Fruit fly (Drosophila melanogaster): Measurements from ENCODE around the gene clumsy.

Gene clumsy

DNA sequence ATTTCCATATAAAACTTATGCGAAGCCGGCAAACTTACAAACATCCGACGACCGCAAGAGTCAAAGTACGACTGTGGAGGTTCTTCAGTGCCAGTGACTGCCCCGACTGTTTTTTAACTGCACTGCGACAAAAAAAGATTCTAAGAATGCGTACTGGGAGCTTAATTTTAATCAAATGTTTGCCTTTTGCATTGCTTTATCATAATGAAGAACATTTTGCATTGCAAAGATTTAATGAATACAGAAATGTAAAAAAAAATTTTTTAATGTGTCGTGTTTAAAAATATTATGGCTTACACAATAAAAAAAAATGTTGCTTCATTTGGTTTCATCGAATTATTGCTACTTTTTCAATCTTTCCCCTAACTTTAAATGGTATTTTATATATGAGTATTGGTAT, 9.1 kb upstream of the clumsy start (continued):
- TF ChIP-seq CG6163 (GFP tag; IDR thresholded peaks at IDR 0.05) = peak; percentile 67; the same call in 2 of the 3 replicates
- TF ChIP-seq Ets96B (tag; optimal IDR thresholded peaks at IDR 0.05) = no peak
- TF ChIP-seq esn (GFP tag; optimal IDR thresholded peaks at IDR 0.05) = no peak
- no peak for TF ChIP-seq Sox15 (GFP tag; optimal IDR thresholded peaks at IDR 0.05)
- TF ChIP-seq CG11762 (GFP tag; optimal IDR thresholded peaks at IDR 0.05; ENCODE audit: insufficient read depth) = peak; percentile 38
- TF ChIP-seq CG7368 (GFP tag; optimal IDR thresholded peaks at IDR 0.05) = no peak
- TF ChIP-seq CG8119 (GFP tag; IDR thresholded peaks at IDR 0.05) = 0 out of 3 replicates have a peak, but pooled peaks have one; percentile 43
- TF ChIP-seq ss (GFP tag; optimal IDR thresholded peaks at IDR 0.05) = no peak
- TF ChIP-seq dac (GFP tag; optimal IDR thresholded peaks at IDR 0.05) = no peak
- no peak for TF ChIP-seq Hr39 (GFP tag; optimal IDR thresholded peaks at IDR 0.05)
- no peak for TF ChIP-seq Eip93F (GFP tag; optimal IDR thresholded peaks at IDR 0.05)
- peak; percentile 49 for TF ChIP-seq CG15336 (GFP tag; IDR thresholded peaks at IDR 0.05)
- TF ChIP-seq cyc (GFP tag; optimal IDR thresholded peaks at IDR 0.05) = peak; percentile 10
- peak; percentile 48 for TF ChIP-seq net (GFP tag; optimal IDR thresholded peaks at IDR 0.05)
- no peak for TF ChIP-seq CG8319 (GFP tag; optimal IDR thresholded peaks at IDR 0.05)
- no peak for TF ChIP-seq Blimp-1 (GFP tag; optimal IDR thresholded peaks at IDR 0.05)
- peak; percentile 16 for TF ChIP-seq Met (GFP tag; optimal IDR thresholded peaks at IDR 0.05)
- no peak for TF ChIP-seq CG11902 (GFP tag; optimal IDR thresholded peaks at IDR 0.05)
- TF ChIP-seq CG6854 (GFP tag; optimal IDR thresholded peaks at IDR 0.05) = no peak
- peak; percentile 17 for TF ChIP-seq Sox102F (GFP tag; optimal IDR thresholded peaks at IDR 0.05)
- TF ChIP-seq eg (GFP tag; IDR thresholded peaks at IDR 0.05) = peak; percentile 61; the same call in 2 of the 3 replicates
- TF ChIP-seq acj6 (GFP tag; optimal IDR thresholded peaks at IDR 0.05) = peak; percentile 35
- peak; percentile 35 for TF ChIP-seq achi (GFP tag; optimal IDR thresholded peaks at IDR 0.05)
- peak; percentile 26 for TF ChIP-seq Sox14 (GFP tag; optimal IDR thresholded peaks at IDR 0.05)
- peak; percentile 17 for TF ChIP-seq CG10631 (GFP tag; optimal IDR thresholded peaks at IDR 0.05)
- no peak for TF ChIP-seq Gug (GFP tag; IDR thresholded peaks at IDR 0.05)
- no peak for TF ChIP-seq CG34406 (GFP tag; optimal IDR thresholded peaks at IDR 0.05)
- TF ChIP-seq OdsH (GFP tag; optimal IDR thresholded peaks at IDR 0.05) = peak; percentile 34
- no peak for TF ChIP-seq Hr38 (GFP tag; optimal IDR thresholded peaks at IDR 0.05)

DNA sequence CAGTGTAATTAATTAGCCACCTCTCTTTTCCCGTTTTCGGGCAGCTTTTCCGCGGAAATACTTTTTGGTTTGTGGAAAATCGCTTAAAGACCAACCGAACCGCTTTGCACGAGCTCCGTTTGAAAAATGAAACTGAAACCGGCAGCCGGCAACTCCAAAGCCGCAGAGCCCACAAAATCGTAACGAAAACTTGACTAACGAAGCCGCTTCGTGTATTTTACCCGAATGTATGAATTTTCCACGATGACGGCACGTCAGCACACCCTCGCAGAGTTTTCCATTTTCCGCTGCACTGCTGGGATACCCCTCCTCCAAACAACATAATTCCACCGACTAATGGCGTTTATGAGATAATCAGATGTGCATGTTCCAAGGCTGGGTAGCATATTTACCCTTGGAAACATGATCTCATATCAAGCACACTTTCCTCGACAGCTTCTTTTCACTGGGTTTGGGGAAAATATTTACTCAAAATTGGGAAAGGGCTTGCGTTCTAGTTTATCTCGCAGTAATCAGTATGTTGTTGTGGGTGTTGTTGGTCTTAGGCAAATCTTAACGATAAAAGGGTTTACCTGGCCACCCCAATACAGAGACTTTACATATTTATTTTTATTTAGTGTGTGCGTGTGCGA, 7.5 kb upstream of the clumsy start, which contains the start of gene Ret:
Ret (minus strand) TSS at position 130 of the 632 bp plus-strand sequence.
- TF ChIP-seq CG10631 (GFP tag; optimal IDR thresholded peaks at IDR 0.05) (no peak), CG6276 (GFP tag; optimal IDR thresholded peaks at IDR 0.05) (peak; percentile 14), fd59A (GFP tag; optimal IDR thresholded peaks at IDR 0.05) (no peak), fkh (GFP tag; optimal IDR thresholded peaks at IDR 0.05) (peak; percentile 68), CG10669 (GFP tag; optimal IDR thresholded peaks at IDR 0.05) (no peak), CG8119 (GFP tag; IDR thresholded peaks at IDR 0.05) (0 out of 3 replicates have a peak, but pooled peaks have one; percentile 31), CG15336 (GFP tag; IDR thresholded peaks at IDR 0.05) (0 out of 2 replicates have a peak, but pooled peaks have one; percentile 18)

dm6 chr2L:21200275-21200674, 6.0 kb upstream of the clumsy start, which contains the start of gene CG31624:
Gene CG31624, minus strand, starts transcription at chr2L:21200375.
- no peak for TF ChIP-seq CG8632 (GFP tag; optimal IDR thresholded peaks at IDR 0.05)
- TF ChIP-seq Ets21C (GFP tag; optimal IDR thresholded peaks at IDR 0.05) = no peak
- TF ChIP-seq eg (GFP tag; IDR thresholded peaks at IDR 0.05) = no peak
- no peak for TF ChIP-seq Eip93F (GFP tag; optimal IDR thresholded peaks at IDR 0.05)
- no peak for TF ChIP-seq CG10669 (GFP tag; optimal IDR thresholded peaks at IDR 0.05)
- TF ChIP-seq Sox15 (GFP tag; optimal IDR thresholded peaks at IDR 0.05) = no peak
- no peak for TF ChIP-seq Sox102F (GFP tag; optimal IDR thresholded peaks at IDR 0.05)
- no peak for TF ChIP-seq OdsH (GFP tag; optimal IDR thresholded peaks at IDR 0.05)
- no peak for TF ChIP-seq CG6854 (GFP tag; optimal IDR thresholded peaks at IDR 0.05)
- TF ChIP-seq fkh (GFP tag; optimal IDR thresholded peaks at IDR 0.05) = no peak
- TF ChIP-seq Sox14 (GFP tag; optimal IDR thresholded peaks at IDR 0.05) = no peak

All from whole organism, prepupa.